Worm (Caenorhabditis elegans) whole organism, L4 larva: Measurements from ENCODE around the gene R04B5.5.

ENCODE experiments used
- F26F4.8 ChIP-seq: fragments of 200-800 bp; sonication (Bioruptor generic); conservative IDR thresholded peaks from 2 replicates; pipeline ENCODE4 v1.3.6; 2022; ENCODE audit warnings: missing genetic modification characterization, missing compliant biosample characterization
- ZK546.5 ChIP-seq, 2 experiments: sonication (generic microtip); optimal IDR thresholded peaks; 2 replicates each; lab custom pipeline; 2017; ENCODE audit warnings: missing biosample characterization in 2 of 2, missing genetic modification characterization in 2 of 2
- ama-1 ChIP-seq: fragments of 150-350 bp; optimal IDR thresholded peaks from 2 replicates; lab custom pipeline; 2014; ENCODE audit warnings: inconsistent platforms, mixed read lengths
- pha-4 ChIP-seq, 2 experiments: fragments of 150-350 bp in 1 of 2; fragments of 200-800 bp in 1 of 2; sonication (Bioruptor generic) in 1 of 2; IDR thresholded peaks in 1 of 2; optimal IDR thresholded peaks in 1 of 2; 2 replicates each; pipeline versions ENCODE4 v1.3.6 to Lab custom; 2014 to 2022; ENCODE audit warnings: missing genetic modification characterization in 2 of 2, missing genetic modification reagents in 2 of 2, missing biosample characterization in 1 of 2, missing compliant biosample characterization in 1 of 2

DNA sequence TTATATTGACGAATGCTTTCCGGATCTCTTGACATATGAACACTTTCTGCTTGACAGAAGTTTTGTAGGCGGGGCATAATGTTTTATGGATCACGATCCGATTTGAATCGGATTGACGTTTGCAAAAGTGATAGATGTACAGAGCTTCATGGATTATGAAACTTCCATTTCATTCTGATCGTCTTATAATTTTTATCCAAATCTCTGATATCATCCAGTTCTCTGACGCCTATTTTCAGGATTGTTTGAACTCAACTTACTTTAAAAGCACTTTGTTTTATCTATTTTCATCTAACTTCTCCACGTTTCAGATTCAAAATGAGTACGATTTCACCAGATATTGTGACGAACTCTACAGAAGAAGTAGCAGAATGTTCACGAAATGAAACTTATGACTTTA, 20.5 kb upstream of the R04B5.5 start, which contains the start of gene npr-39:
- TF ChIP-seq ama-1 (lab: Kevin White, UChicago) (no peak), ZK546.5 (tag; optimal IDR thresholded peaks at IDR 0.05; lab: Kevin White, UChicago) (no peak), F26F4.8 (GFP tag; lab: Robert Waterston, UW) (no peak), pha-4 (GFP tag; IDR thresholded peaks at IDR 0.05; lab: Robert Waterston, UW) (no peak), pha-4 (tag; optimal IDR thresholded peaks at IDR 0.05; lab: Kevin White, UChicago) (no peak)
